Worm (Caenorhabditis elegans) whole organism, L3 larva: Measurements from ENCODE around the gene try-13.

Experiments
- R02D3.7 ChIP-seq: fragments of 150-350 bp; optimal IDR thresholded peaks from 2 replicates; lab custom pipeline; 2014; ENCODE audit warnings: missing biosample characterization, missing genetic modification characterization
- ama-1 ChIP-seq: fragments of 150-350 bp; optimal IDR thresholded peaks from 2 replicates; lab custom pipeline; 2018
- ceh-16 ChIP-seq: sonication (generic microtip); optimal IDR thresholded peaks from 2 replicates; lab custom pipeline; 2017; ENCODE audit warnings: missing biosample characterization, missing genetic modification characterization
- ceh-82 ChIP-seq: fragments of 150-350 bp; optimal IDR thresholded peaks from 2 replicates; lab custom pipeline; 2014; ENCODE audit warnings: missing biosample characterization, missing genetic modification characterization
- ceh-9 ChIP-seq: sonication (generic microtip); optimal IDR thresholded peaks from 2 replicates; lab custom pipeline; 2018; ENCODE audit warnings: missing biosample characterization, missing genetic modification characterization
- daf-12 ChIP-seq: fragments of 150-350 bp; optimal IDR thresholded peaks from 2 replicates; lab custom pipeline; 2014; ENCODE audit warnings: missing biosample characterization, missing genetic modification reagents, missing genetic modification characterization
- egl-27 ChIP-seq: sonication (generic microtip); optimal IDR thresholded peaks from 4 replicates; lab custom pipeline; 2017; ENCODE audit warnings: missing biosample characterization, missing genetic modification reagents, missing genetic modification characterization
- elt-1 ChIP-seq: fragments of 150-350 bp; optimal IDR thresholded peaks from 2 replicates; lab custom pipeline; 2014; ENCODE audit warnings: missing biosample characterization, missing genetic modification characterization
- elt-2 ChIP-seq: sonication (generic microtip); optimal IDR thresholded peaks from 2 replicates; lab custom pipeline; 2016; ENCODE audit warnings: missing genetic modification reagents, mild to moderate bottlenecking, missing genetic modification characterization, missing compliant biosample characterization
- elt-3 ChIP-seq, 3 experiments: fragments of 150-350 bp in 1 of 3; sonication (generic microtip) in 2 of 3; optimal IDR thresholded peaks; 2 replicates in 2 of 3; 4 replicates in 1 of 3; lab custom pipeline; 2014 to 2017; ENCODE audit warnings: missing biosample characterization in 3 of 3, missing genetic modification characterization in 3 of 3
- eor-1 ChIP-seq, 2 experiments: fragments of 150-350 bp; optimal IDR thresholded peaks; 2 replicates each; lab custom pipeline; 2014 to 2018; ENCODE audit warnings: missing biosample characterization in 2 of 2, missing genetic modification characterization in 2 of 2
- fkh-10 ChIP-seq: sonication (generic microtip); optimal IDR thresholded peaks from 2 replicates; lab custom pipeline; 2017; ENCODE audit warnings: missing biosample characterization, missing genetic modification reagents, missing genetic modification characterization
- hmg-11 ChIP-seq: sonication (generic microtip); optimal IDR thresholded peaks from 2 replicates; lab custom pipeline; 2016; ENCODE audit warnings: missing genetic modification characterization, missing compliant biosample characterization
- lin-15B ChIP-seq: fragments of 150-350 bp; optimal IDR thresholded peaks from 2 replicates; lab custom pipeline; 2014; ENCODE audit warnings: missing biosample characterization, missing genetic modification characterization
- lin-39 ChIP-seq: fragments of 150-350 bp; optimal IDR thresholded peaks from 2 replicates; lab custom pipeline; 2018; ENCODE audit warnings: missing biosample characterization, missing genetic modification reagents, missing genetic modification characterization
- lsy-12 ChIP-seq: sonication (generic microtip); optimal IDR thresholded peaks from 2 replicates; lab custom pipeline; 2016; ENCODE audit warnings: mild to moderate bottlenecking, missing genetic modification characterization, missing compliant biosample characterization
- mdl-1 ChIP-seq: fragments of 150-350 bp; optimal IDR thresholded peaks from 2 replicates; lab custom pipeline; 2014; ENCODE audit warnings: missing biosample characterization, missing genetic modification characterization
- mml-1 ChIP-seq: fragments of 150-350 bp; sonication (generic microtip); optimal IDR thresholded peaks from 3 replicates; lab custom pipeline; 2014; ENCODE audit warnings: missing biosample characterization, missing genetic modification characterization
- nhr-11 ChIP-seq: fragments of 150-350 bp; optimal IDR thresholded peaks from 2 replicates; lab custom pipeline; 2014; ENCODE audit warnings: missing biosample characterization, missing genetic modification characterization
- nhr-23 ChIP-seq: fragments of 150-350 bp; optimal IDR thresholded peaks from 2 replicates; lab custom pipeline; 2014; ENCODE audit warnings: missing biosample characterization, missing genetic modification reagents, missing genetic modification characterization
- nhr-237 ChIP-seq: fragments of 150-350 bp; optimal IDR thresholded peaks from 2 replicates; lab custom pipeline; 2014; ENCODE audit warnings: missing biosample characterization, missing genetic modification characterization
- nhr-25 ChIP-seq: sonication (generic microtip); optimal IDR thresholded peaks from 2 replicates; lab custom pipeline; 2017; ENCODE audit warnings: missing biosample characterization, missing genetic modification characterization
- nhr-28 ChIP-seq: fragments of 150-350 bp; optimal IDR thresholded peaks from 2 replicates; lab custom pipeline; 2014; ENCODE audit warnings: missing biosample characterization, missing genetic modification characterization
- nhr-43 ChIP-seq: sonication (generic microtip); optimal IDR thresholded peaks from 2 replicates; lab custom pipeline; 2016; ENCODE audit warnings: mild to moderate bottlenecking, missing genetic modification characterization, missing compliant biosample characterization; ENCODE audit not compliant: poor library complexity, severe bottlenecking
- nhr-67 ChIP-seq: fragments of 150-350 bp; optimal IDR thresholded peaks from 2 replicates; lab custom pipeline; 2014; ENCODE audit warnings: missing biosample characterization, missing genetic modification characterization
- nhr-77 ChIP-seq: fragments of 150-350 bp; optimal IDR thresholded peaks from 2 replicates; lab custom pipeline; 2014; ENCODE audit warnings: missing biosample characterization, missing genetic modification characterization
- pha-4 ChIP-seq: fragments of 150-350 bp; optimal IDR thresholded peaks from 2 replicates; lab custom pipeline; 2014; ENCODE audit warnings: missing biosample characterization, missing genetic modification reagents, missing genetic modification characterization
- pqm-1 ChIP-seq: fragments of 150-350 bp; optimal IDR thresholded peaks from 2 replicates; lab custom pipeline; 2017; ENCODE audit warnings: missing biosample characterization, missing genetic modification characterization, inconsistent platforms
- sea-2 ChIP-seq: fragments of 150-350 bp; sonication (generic microtip); optimal IDR thresholded peaks from 4 replicates; lab custom pipeline; 2014; ENCODE audit warnings: missing biosample characterization, missing genetic modification reagents, missing genetic modification characterization
- snpc-4 ChIP-seq: fragments of 150-350 bp; optimal IDR thresholded peaks from 2 replicates; lab custom pipeline; 2014; ENCODE audit warnings: missing biosample characterization, missing genetic modification characterization
- unc-62 ChIP-seq: fragments of 150-350 bp; sonication (generic microtip); optimal IDR thresholded peaks from 4 replicates; lab custom pipeline; 2014; ENCODE audit warnings: missing biosample characterization, missing genetic modification reagents, missing genetic modification characterization
- zag-1 ChIP-seq: fragments of 150-350 bp; optimal IDR thresholded peaks from 2 replicates; lab custom pipeline; 2014; ENCODE audit warnings: missing biosample characterization, missing genetic modification characterization
- ztf-4 ChIP-seq: fragments of 150-350 bp; optimal IDR thresholded peaks from 2 replicates; lab custom pipeline; 2014; ENCODE audit warnings: missing biosample characterization, missing genetic modification characterization

The try-13 gene

ce11 chrV:7480949-7481348, 41.0 kb downstream of the try-13 start, which contains the start of gene C18B10.6:
Gene C18B10.6 (minus strand): TSS chrV:7481049.
- no peak for TF ChIP-seq elt-1 (tag; lab: Kevin White, UChicago)
- no peak for TF ChIP-seq ceh-82 (tag; lab: Kevin White, UChicago)
- no peak for TF ChIP-seq nhr-67 (tag; lab: Kevin White, UChicago)
- TF ChIP-seq snpc-4 (tag; lab: Kevin White, UChicago) = no peak
- no peak for TF ChIP-seq nhr-25
- no peak for TF ChIP-seq hmg-11 (tag; lab: Kevin White, UChicago)
- no peak for TF ChIP-seq mdl-1
- no peak for TF ChIP-seq nhr-28 (tag; lab: Kevin White, UChicago)
- TF ChIP-seq unc-62 (GFP tag; lab: Kevin White, UChicago) = no peak
- no peak for TF ChIP-seq mml-1 (tag; lab: Kevin White, UChicago)
- no peak for TF ChIP-seq nhr-11
- no peak for TF ChIP-seq nhr-237
- no peak for TF ChIP-seq zag-1 (tag; lab: Kevin White, UChicago)
- TF ChIP-seq ztf-4 (tag; lab: Kevin White, UChicago) = no peak
- no peak for TF ChIP-seq nhr-23 (tag; lab: Kevin White, UChicago)
- TF ChIP-seq daf-12 (tag; lab: Kevin White, UChicago) = no peak
- TF ChIP-seq elt-2 (tag; lab: Kevin White, UChicago) = no peak
- TF ChIP-seq lin-15B (tag; lab: Kevin White, UChicago) = no peak
- TF ChIP-seq R02D3.7 = no peak
- TF ChIP-seq, all 47 proteins: peak for 0

ce11 chrV:7485000-7485399, 45.1 kb downstream of the try-13 start, which contains the start of gene srbc-8:
Gene srbc-8 (minus strand): TSS chrV:7485100.
- no peak for TF ChIP-seq elt-3 (tag; optimal IDR thresholded peaks at IDR 0.05; lab: Kevin White, UChicago)
- TF ChIP-seq nhr-77 (tag; lab: Kevin White, UChicago) = no peak
- no peak for TF ChIP-seq pha-4
- TF ChIP-seq elt-2 (tag; lab: Kevin White, UChicago) = no peak
- TF ChIP-seq pqm-1 (tag; lab: Kevin White, UChicago) = no peak
- TF ChIP-seq mdl-1 = no peak
- TF ChIP-seq elt-1 (tag; lab: Kevin White, UChicago) = no peak
- no peak for TF ChIP-seq egl-27
- TF ChIP-seq fkh-10 (GFP tag; lab: Kevin White, UChicago) = no peak

ce11 chrV:7487518-7487917, 47.6 kb downstream of the try-13 start, which contains the start of gene srbc-7:
Gene srbc-7 (minus strand): TSS chrV:7487618.
- TF ChIP-seq lsy-12 (tag; lab: Kevin White, UChicago) (no peak), eor-1 (tag; optimal IDR thresholded peaks at IDR 0.05; lab: Kevin White, UChicago) (no peak), nhr-43 (tag; lab: Kevin White, UChicago) (no peak), ama-1 (lab: Kevin White, UChicago) (no peak), lin-39 (tag; lab: Kevin White, UChicago) (no peak), ceh-16 (no peak), elt-1 (tag; lab: Kevin White, UChicago) (no peak), elt-2 (tag; lab: Kevin White, UChicago) (no peak), nhr-23 (tag; lab: Kevin White, UChicago) (no peak), lin-15B (tag; lab: Kevin White, UChicago) (no peak), zag-1 (tag; lab: Kevin White, UChicago) (no peak), ceh-9 (tag; lab: Kevin White, UChicago) (no peak)

ce11 chrV:7490340-7490739, 50.4 kb downstream of the try-13 start, which contains the start of gene srbc-9:
Gene srbc-9 (minus strand): TSS chrV:7490440.
- no peak for TF ChIP-seq ama-1 (lab: Kevin White, UChicago)
- TF ChIP-seq sea-2 (GFP tag; lab: Kevin White, UChicago) = no peak
- no peak for TF ChIP-seq nhr-23 (tag; lab: Kevin White, UChicago)
- no peak for TF ChIP-seq lin-39 (tag; lab: Kevin White, UChicago)
- TF ChIP-seq elt-3 (tag; optimal IDR thresholded peaks at IDR 0.05; lab: Kevin White, UChicago) = no peak
- TF ChIP-seq elt-1 (tag; lab: Kevin White, UChicago) = no peak
- TF ChIP-seq mdl-1 = no peak
